Worm (Caenorhabditis elegans) whole organism, L3 larva: Measurements from ENCODE around the gene Y39F10C.3.

Experiments used
- ceh-16 ChIP-seq: sonication (generic microtip); optimal IDR thresholded peaks from 2 replicates; lab custom pipeline; 2017; ENCODE audit warnings: missing biosample characterization, missing genetic modification characterization
- unc-39 ChIP-seq: sonication (generic microtip); optimal IDR thresholded peaks from 4 replicates; lab custom pipeline; 2017; ENCODE audit warnings: missing biosample characterization, missing genetic modification characterization
- unc-62 ChIP-seq: fragments of 150-350 bp; sonication (generic microtip); optimal IDR thresholded peaks from 4 replicates; lab custom pipeline; 2014; ENCODE audit warnings: missing biosample characterization, missing genetic modification reagents, missing genetic modification characterization

ce11 chrII:689749-690148 is 15.5 kb downstream of the Y39F10C.3 start, which contains the start of gene T02H6.4:
- TF ChIP-seq unc-39 (tag; lab: Kevin White, UChicago) (no peak), unc-62 (GFP tag; lab: Kevin White, UChicago) (no peak), ceh-16 (tag; lab: Kevin White, UChicago) (no peak)
